Worm (Caenorhabditis elegans) whole organism, L3 larva: ENCODE results near the gene allo-1.
A peak's percentile ranks its signal among the peaks of the same experiment; 100 is the strongest.
"Not testable (repeated sequence)": the region's sequence is repeated elsewhere in the genome, so short reads cannot be mapped to it uniquely, and the experiment has no call there.

Experiments
- ZK546.5 ChIP-seq: sonication (generic microtip); optimal IDR thresholded peaks from 2 replicates; lab custom pipeline; 2017; ENCODE audit warnings: missing biosample characterization, missing genetic modification characterization
- elt-1 ChIP-seq: fragments of 150-350 bp; optimal IDR thresholded peaks from 2 replicates; lab custom pipeline; 2014; ENCODE audit warnings: missing biosample characterization, missing genetic modification characterization
- elt-2 ChIP-seq: sonication (generic microtip); optimal IDR thresholded peaks from 2 replicates; lab custom pipeline; 2016; ENCODE audit warnings: missing genetic modification reagents, mild to moderate bottlenecking, missing genetic modification characterization, missing compliant biosample characterization
- hmg-11 ChIP-seq: sonication (generic microtip); optimal IDR thresholded peaks from 2 replicates; lab custom pipeline; 2016; ENCODE audit warnings: missing genetic modification characterization, missing compliant biosample characterization
- lsy-12 ChIP-seq: sonication (generic microtip); optimal IDR thresholded peaks from 2 replicates; lab custom pipeline; 2016; ENCODE audit warnings: mild to moderate bottlenecking, missing genetic modification characterization, missing compliant biosample characterization
- nhr-11 ChIP-seq: fragments of 150-350 bp; optimal IDR thresholded peaks from 2 replicates; lab custom pipeline; 2014; ENCODE audit warnings: missing biosample characterization, missing genetic modification characterization
- nhr-12 ChIP-seq: fragments of 150-350 bp; optimal IDR thresholded peaks from 2 replicates; lab custom pipeline; 2014; ENCODE audit warnings: missing biosample characterization, missing genetic modification characterization
- nhr-23 ChIP-seq: fragments of 150-350 bp; optimal IDR thresholded peaks from 2 replicates; lab custom pipeline; 2014; ENCODE audit warnings: missing biosample characterization, missing genetic modification reagents, missing genetic modification characterization
- nhr-25 ChIP-seq: sonication (generic microtip); optimal IDR thresholded peaks from 2 replicates; lab custom pipeline; 2017; ENCODE audit warnings: missing biosample characterization, missing genetic modification characterization
- nhr-28 ChIP-seq: fragments of 150-350 bp; optimal IDR thresholded peaks from 2 replicates; lab custom pipeline; 2014; ENCODE audit warnings: missing biosample characterization, missing genetic modification characterization
- nhr-77 ChIP-seq: fragments of 150-350 bp; optimal IDR thresholded peaks from 2 replicates; lab custom pipeline; 2014; ENCODE audit warnings: missing biosample characterization, missing genetic modification characterization
- pqm-1 ChIP-seq: fragments of 150-350 bp; optimal IDR thresholded peaks from 2 replicates; lab custom pipeline; 2017; ENCODE audit warnings: missing biosample characterization, missing genetic modification characterization, inconsistent platforms
- snpc-4 ChIP-seq: fragments of 150-350 bp; optimal IDR thresholded peaks from 2 replicates; lab custom pipeline; 2014; ENCODE audit warnings: missing biosample characterization, missing genetic modification characterization
- ztf-4 ChIP-seq: fragments of 150-350 bp; optimal IDR thresholded peaks from 2 replicates; lab custom pipeline; 2014; ENCODE audit warnings: missing biosample characterization, missing genetic modification characterization

Gene allo-1

ce11 chrIV:10661760-10662159, 35.1 kb downstream of the allo-1 start, which contains the start of gene fmo-1:
TSS of gene fmo-1 (plus strand) at chrIV:10661857.
- peak; percentile 57 for TF ChIP-seq elt-2 (tag; lab: Kevin White, UChicago)
- TF ChIP-seq pqm-1 = peak; percentile 66
- TF ChIP-seq nhr-28 (tag; lab: Kevin White, UChicago) = no peak

ce11 chrIV:10661072-10661471, 35.8 kb downstream of the allo-1 start:
- TF ChIP-seq snpc-4 = no peak
- TF ChIP-seq nhr-12 = no peak
- no peak for TF ChIP-seq ZK546.5
- TF ChIP-seq nhr-28 (tag; lab: Kevin White, UChicago) = no peak
- TF ChIP-seq nhr-23 (tag; lab: Kevin White, UChicago) = no peak
- TF ChIP-seq nhr-25 (tag; lab: Kevin White, UChicago) = no peak
- peak; percentile 51 for TF ChIP-seq pqm-1
- no peak for TF ChIP-seq hmg-11 (tag; lab: Kevin White, UChicago)
- TF ChIP-seq, all 47 proteins: peak for 1

DNA sequence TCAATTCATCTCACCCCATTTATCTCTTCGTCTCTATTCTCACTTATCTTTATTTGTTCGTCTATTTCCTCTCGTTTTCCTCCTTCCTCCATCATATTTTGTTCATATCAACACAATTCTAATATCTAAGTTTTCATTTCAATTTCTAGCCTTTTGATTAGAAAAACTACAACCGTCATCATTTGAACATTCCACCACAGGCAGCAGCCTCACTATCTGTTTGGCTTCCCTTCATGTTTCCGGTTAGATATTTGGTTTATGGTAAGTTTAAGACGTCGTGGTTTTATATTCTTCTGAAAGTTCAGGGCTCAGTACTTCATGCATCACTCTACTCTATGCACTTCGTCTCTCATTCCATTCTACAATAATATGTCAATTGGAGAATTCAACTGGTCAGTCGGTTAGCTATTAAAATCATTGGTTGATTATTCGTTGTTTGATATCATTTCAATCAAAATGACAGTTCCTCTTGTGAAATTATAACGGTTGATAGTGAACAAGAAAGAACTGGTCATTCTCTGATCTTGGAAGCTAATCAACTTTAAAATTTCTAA, 40.0 kb downstream of the allo-1 start, which contains the start of gene K08C7.1:
TSS of gene K08C7.1 (plus strand) at position 43 of the 554 bp plus-strand sequence.
- TF ChIP-seq nhr-77 (no peak), nhr-25 (tag; lab: Kevin White, UChicago) (no peak), elt-1 (tag; lab: Kevin White, UChicago) (no peak), lsy-12 (tag; lab: Kevin White, UChicago) (no peak), elt-2 (tag; lab: Kevin White, UChicago) (peak; percentile 78), pqm-1 (peak; percentile 32), ZK546.5 (no peak)

ce11 chrIV:10654047-10654446, 42.8 kb downstream of the allo-1 start, which contains the start of gene glb-19:
TSS of gene glb-19 (minus strand) at chrIV:10654147.
- TF ChIP-seq hmg-11, ztf-4, nhr-11 (tag; lab: Kevin White, UChicago): not testable (repeated sequence)
